Fruit fly (Drosophila melanogaster): ENCODE results near the gene strat.

The strat gene

dm6 chr2L:8350560-8351171, 30.5 kb downstream of the strat start (continued):
- TF ChIP-seq CG17359 (tag; optimal IDR thresholded peaks at IDR 0.05) (peak; percentile 59), Atf-2 (GFP tag; optimal IDR thresholded peaks at IDR 0.05) (no peak), Bgb (GFP tag; IDR thresholded peaks at IDR 0.05; ENCODE audit: partially characterized antibody) (no peak), shn (GFP tag; optimal IDR thresholded peaks at IDR 0.05) (no peak), nmo (GFP tag; optimal IDR thresholded peaks at IDR 0.05) (no peak), klu (GFP tag; IDR thresholded peaks at IDR 0.05) (no peak), Jarid2 (GFP tag; optimal IDR thresholded peaks at IDR 0.05) (peak; percentile 19), nerfin-2 (GFP tag; IDR thresholded peaks at IDR 0.05; ENCODE audit: partially characterized antibody) (no peak), CG2199 (GFP tag; IDR thresholded peaks at IDR 0.05) (no peak), disco-r (GFP tag; optimal IDR thresholded peaks at IDR 0.05) (no peak), CG12219 (GFP tag; optimal IDR thresholded peaks at IDR 0.05) (peak; percentile 39), CG31441 (GFP tag; IDR thresholded peaks at IDR 0.05) (no peak), CG8281 (tag; optimal IDR thresholded peaks at IDR 0.05) (no peak), CG6813 (GFP tag; optimal IDR thresholded peaks at IDR 0.05) (peak; percentile 36), CG34376 (GFP tag; optimal IDR thresholded peaks at IDR 0.05) (peak; percentile 57), Xbp1 (GFP tag; optimal IDR thresholded peaks at IDR 0.05) (no peak), Gsc (GFP tag; IDR thresholded peaks at IDR 0.05) (no peak), Opbp (GFP tag; IDR thresholded peaks at IDR 0.05; ENCODE audit: partially characterized antibody) (no peak), CG1647 (GFP tag; optimal IDR thresholded peaks at IDR 0.05) (no peak), CG10274 (GFP tag; optimal IDR thresholded peaks at IDR 0.05) (no peak), CG9876 (GFP tag; optimal IDR thresholded peaks at IDR 0.05) (no peak), CG4282 (GFP tag; optimal IDR thresholded peaks at IDR 0.05) (no peak), CG43689 (GFP tag; IDR thresholded peaks at IDR 0.05) (no peak), CG2202 (tag; optimal IDR thresholded peaks at IDR 0.05) (no peak), ro (GFP tag; IDR thresholded peaks at IDR 0.05) (no peak), tup (GFP tag; optimal IDR thresholded peaks at IDR 0.05) (no peak), CG34224 (GFP tag; IDR thresholded peaks at IDR 0.05; ENCODE audit: partially characterized antibody) (no peak), Hr78 (GFP tag; optimal IDR thresholded peaks at IDR 0.05) (no peak), CG4404 (GFP tag; IDR thresholded peaks at IDR 0.05) (no peak), fd64A (GFP tag; optimal IDR thresholded peaks at IDR 0.05) (no peak), slou (GFP tag; optimal IDR thresholded peaks at IDR 0.05) (no peak), lmd (GFP tag; IDR thresholded peaks at IDR 0.05) (no peak), Sry-δ (GFP tag; optimal IDR thresholded peaks at IDR 0.05) (no peak), NC2α (GFP tag; optimal IDR thresholded peaks at IDR 0.05) (no peak), CG9437 (GFP tag; optimal IDR thresholded peaks at IDR 0.05) (no peak), trem (tag; optimal IDR thresholded peaks at IDR 0.05) (no peak), Atf3 (GFP tag; optimal IDR thresholded peaks at IDR 0.05) (no peak), CG1529 (GFP tag; optimal IDR thresholded peaks at IDR 0.05) (peak; percentile 14)

DNA sequence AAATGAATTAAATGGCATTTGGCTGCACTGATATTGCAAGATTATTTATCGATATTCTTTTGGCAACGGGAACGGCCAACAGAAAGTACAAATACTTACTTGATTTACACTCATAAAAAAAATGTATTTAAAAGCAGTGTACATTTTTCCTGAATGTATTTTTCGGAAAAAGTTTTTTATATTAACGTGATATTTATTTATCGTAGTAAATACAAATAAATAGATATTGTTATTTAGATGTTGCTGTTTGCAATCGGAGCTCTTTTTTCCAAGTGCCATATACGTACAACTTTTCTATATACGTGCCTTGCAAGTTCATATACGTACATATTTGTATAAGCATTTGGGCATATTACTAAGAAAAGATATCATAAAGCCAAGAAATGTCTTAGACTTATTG, 31.2 kb downstream of the strat start:
- TF ChIP-seq CG17359 (tag; optimal IDR thresholded peaks at IDR 0.05) (peak; percentile 17), Med (GFP tag) (no peak), Hr51 (GFP tag; optimal IDR thresholded peaks at IDR 0.05) (peak in 1 of 2 experiments; percentile 8), CG13123 (GFP tag; optimal IDR thresholded peaks at IDR 0.05) (no peak), pan (optimal IDR thresholded peaks at IDR 0.05) (no peak), pan (GFP tag; optimal IDR thresholded peaks at IDR 0.05 in 1 of 2, IDR thresholded peaks at IDR 0.05 in 1 of 2) (peak in 1 of 2 experiments; percentile 54), gem (tag; optimal IDR thresholded peaks at IDR 0.05) (peak; percentile 14), lbe (GFP tag; optimal IDR thresholded peaks at IDR 0.05) (peak; percentile 5), Atf3 (GFP tag; optimal IDR thresholded peaks at IDR 0.05) (no peak), lab (GFP tag; optimal IDR thresholded peaks at IDR 0.05) (peak; percentile 4)

Measured in whole organism, embryonic.